Worm (Caenorhabditis elegans) whole organism, L1 larva: ENCODE measurements around the gene srg-23.

Experiments used
- F16B12.6 ChIP-seq: fragments of 150-350 bp; optimal IDR thresholded peaks from 2 replicates; lab custom pipeline; 2014; ENCODE audit warnings: missing biosample characterization, missing genetic modification characterization
- dsc-1 ChIP-seq: sonication (generic microtip); optimal IDR thresholded peaks from 2 replicates; lab custom pipeline; 2016; ENCODE audit warnings: mild to moderate bottlenecking, missing genetic modification characterization, missing compliant biosample characterization
- efl-1 ChIP-seq, 4 experiments: fragments of 150-350 bp; optimal IDR thresholded peaks in 3 of 4; peaks in 1 of 4; 1 replicate in 1 of 4; 2 replicates in 3 of 4; lab custom pipeline; 2014; ENCODE audit warnings: missing biosample characterization in 2 of 4, missing genetic modification characterization in 2 of 4, missing genetic modification reagents in 2 of 4
- ets-5 ChIP-seq: fragments of 200-800 bp; sonication (Bioruptor generic); IDR thresholded peaks from 2 replicates; pipeline ENCODE4 v1.3.6; 2022; ENCODE audit warnings: missing genetic modification characterization, missing compliant biosample characterization
- hlh-17 ChIP-seq: fragments of 200-800 bp; sonication (Bioruptor generic); optimal IDR thresholded peaks from 2 replicates; lab custom pipeline; 2018; ENCODE audit warnings: missing genetic modification characterization, mild to moderate bottlenecking, missing compliant biosample characterization, moderate library complexity, borderline replicate concordance
- hlh-4 ChIP-seq: sonication (generic microtip); optimal IDR thresholded peaks from 2 replicates; lab custom pipeline; 2016; ENCODE audit warnings: mild to moderate bottlenecking, missing genetic modification characterization, missing compliant biosample characterization
- lin-13 ChIP-seq: fragments of 150-350 bp; optimal IDR thresholded peaks from 2 replicates; lab custom pipeline; 2014; ENCODE audit warnings: missing biosample characterization, missing genetic modification reagents, missing genetic modification characterization
- mef-2 ChIP-seq: fragments of 150-350 bp; optimal IDR thresholded peaks from 2 replicates; lab custom pipeline; 2014; ENCODE audit warnings: missing biosample characterization, missing genetic modification characterization
- mep-1 ChIP-seq: fragments of 150-350 bp; optimal IDR thresholded peaks from 2 replicates; lab custom pipeline; 2014; ENCODE audit warnings: missing biosample characterization, missing genetic modification characterization
- nhr-237 ChIP-seq: fragments of 150-350 bp; optimal IDR thresholded peaks from 2 replicates; lab custom pipeline; 2014; ENCODE audit warnings: missing biosample characterization, missing genetic modification characterization
- nhr-71 ChIP-seq: sonication (generic microtip); optimal IDR thresholded peaks from 2 replicates; lab custom pipeline; 2016; ENCODE audit warnings: mild to moderate bottlenecking, missing genetic modification characterization, moderate library complexity, missing compliant biosample characterization
- nhr-90 ChIP-seq: sonication (generic microtip); optimal IDR thresholded peaks from 2 replicates; lab custom pipeline; 2016; ENCODE audit warnings: mild to moderate bottlenecking, missing genetic modification characterization, missing compliant biosample characterization; ENCODE audit not compliant: poor library complexity
- rnt-1 ChIP-seq: sonication (generic microtip); optimal IDR thresholded peaks from 2 replicates; lab custom pipeline; 2016; ENCODE audit warnings: mild to moderate bottlenecking, missing genetic modification characterization, moderate library complexity, missing compliant biosample characterization
- skn-1 ChIP-seq: fragments of 150-350 bp; optimal IDR thresholded peaks from 2 replicates; lab custom pipeline; 2014; ENCODE audit warnings: missing biosample characterization, missing genetic modification characterization
- snpc-4 ChIP-seq: fragments of 150-350 bp; optimal IDR thresholded peaks from 2 replicates; lab custom pipeline; 2014; ENCODE audit warnings: missing biosample characterization, missing genetic modification characterization
- unc-86 ChIP-seq: sonication (generic microtip); optimal IDR thresholded peaks from 2 replicates; lab custom pipeline; 2016; ENCODE audit warnings: missing genetic modification characterization, missing compliant biosample characterization
- ztf-4 ChIP-seq: fragments of 150-350 bp; optimal IDR thresholded peaks from 2 replicates; lab custom pipeline; 2014; ENCODE audit warnings: missing biosample characterization, missing genetic modification characterization

Gene srg-23

ce11 chrII:3044023-3044422 lies 51.9 kb downstream of the srg-23 start, which contains the start of gene sri-29:
TSS of gene sri-29 (plus strand) at chrII:3044323.
- TF ChIP-seq ztf-4 (tag; lab: Kevin White, UChicago): no peak
- no peak for TF ChIP-seq nhr-237 (tag; lab: Kevin White, UChicago)
- TF ChIP-seq nhr-90 (tag; lab: Kevin White, UChicago): no peak
- no peak for TF ChIP-seq hlh-4
- TF ChIP-seq nhr-71 (tag; lab: Kevin White, UChicago): no peak
- TF ChIP-seq skn-1: no peak
- TF ChIP-seq rnt-1 (tag; lab: Kevin White, UChicago): no peak
- no peak for TF ChIP-seq lin-13
- TF ChIP-seq unc-86: no peak
- no peak for TF ChIP-seq ets-5 (GFP tag; lab: Robert Waterston, UW)
- no peak for TF ChIP-seq mep-1
- TF ChIP-seq efl-1 (optimal IDR thresholded peaks at IDR 0.05; lab: Kevin White, UChicago): no peak
- TF ChIP-seq efl-1 (GFP tag; optimal IDR thresholded peaks at IDR 0.05 in 1 of 2; lab: Kevin White, UChicago): no peak
- TF ChIP-seq mef-2: no peak
- no peak for TF ChIP-seq F16B12.6 (tag; lab: Kevin White, UChicago)
- no peak for TF ChIP-seq hlh-17 (GFP tag; lab: Kevin White, UChicago)
- TF ChIP-seq dsc-1 (tag; lab: Kevin White, UChicago): no peak
- TF ChIP-seq snpc-4 (tag; lab: Kevin White, UChicago): no peak
